Worm (Caenorhabditis elegans) whole organism, mixed stage, embryonic: Measurements from ENCODE around the gene unc-62.

Source experiments
- blmp-1 ChIP-seq: fragments of 150-350 bp; optimal IDR thresholded peaks from 2 replicates; lab custom pipeline; 2014; ENCODE audit warnings: missing biosample characterization, missing genetic modification characterization
- elt-1 ChIP-seq: sonication (generic microtip); optimal IDR thresholded peaks from 2 replicates; lab custom pipeline; 2017; ENCODE audit warnings: missing genetic modification characterization, mild to moderate bottlenecking, missing compliant biosample characterization, antibody characterized with exemption, moderate library complexity, borderline replicate concordance; ENCODE audit not compliant: insufficient read depth

DNA sequence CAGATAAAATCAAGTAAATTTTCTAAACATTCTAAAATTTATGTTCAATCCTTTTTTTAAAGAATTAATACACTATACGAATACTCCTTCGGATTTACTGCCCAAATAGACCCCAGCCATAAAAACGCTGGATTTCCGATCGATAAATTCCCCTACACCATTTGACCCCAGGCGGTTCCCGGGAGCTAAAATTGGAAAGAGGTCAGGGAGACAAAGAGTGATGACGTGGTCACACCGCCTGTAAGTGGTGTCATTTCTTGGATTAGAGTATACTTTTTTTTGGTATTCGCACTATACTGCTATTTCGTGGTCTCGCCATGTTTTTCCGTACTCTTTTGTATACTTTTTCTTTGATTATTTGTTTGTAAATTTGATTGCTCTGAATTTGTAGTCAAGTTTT is 9.4 kb upstream of the unc-62 start:
- TF ChIP-seq elt-1 (tag; lab: Kevin White, UChicago) (no peak), blmp-1 (tag; lab: Kevin White, UChicago) (no peak)
